Worm (Caenorhabditis elegans): ENCODE measurements around the gene C50F7.6.
A peak's percentile ranks its signal among the peaks of the same experiment; 100 is the strongest.

DNA sequence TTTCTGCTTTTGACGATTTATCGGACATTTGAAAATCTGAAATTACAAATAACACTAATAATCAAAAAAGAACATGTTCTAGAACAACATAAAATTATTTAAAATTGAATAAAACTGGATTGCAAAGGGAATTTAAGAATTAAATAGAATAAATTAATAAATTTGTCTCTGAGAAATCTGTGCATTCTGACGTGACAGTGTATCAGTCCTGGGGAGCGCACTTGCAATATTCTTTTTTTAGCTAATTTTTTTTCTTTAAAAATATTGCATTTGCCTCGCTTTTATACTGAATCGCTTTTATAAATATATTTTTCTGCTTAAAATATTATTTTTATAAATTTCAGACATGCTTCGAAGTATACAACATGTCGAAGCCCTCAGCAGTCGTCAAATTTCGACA is 13.3 kb downstream of the C50F7.6 start, which contains the start of the genes mrpl-1, emc-6 and mrps-24:
- peak; percentile 92 for TF ChIP-seq W03F9.2 (tag; optimal IDR thresholded peaks at IDR 0.05)
- TF ChIP-seq him-1 (tag; optimal IDR thresholded peaks at IDR 0.05), result no peak
